Fruit fly (Drosophila melanogaster): ENCODE measurements around the gene BI-1.
A peak's percentile ranks its signal among the peaks of the same experiment; 100 is the strongest.

The BI-1 gene

dm6 chr3L:8346100-8346980, 37.6 kb upstream of the BI-1 start, which contains the start of the genes CG7182 and GAPcenA:
Gene CG7182 (minus strand): TSS chr3L:8346382.
Gene GAPcenA (plus strand): TSS chr3L:8346561.
- no peak for TF ChIP-seq fd85E (GFP tag; optimal IDR thresholded peaks at IDR 0.05)
- TF ChIP-seq CG3032 (tag; optimal IDR thresholded peaks at IDR 0.05) = peak; percentile 85
- TF ChIP-seq CG11762 (GFP tag; optimal IDR thresholded peaks at IDR 0.05; ENCODE audit: insufficient read depth) = peak; percentile 64
- TF ChIP-seq lz (GFP tag; optimal IDR thresholded peaks at IDR 0.05) = peak; percentile 66
- peak; percentile 75 for TF ChIP-seq CG6163 (GFP tag; IDR thresholded peaks at IDR 0.05)
- TF ChIP-seq Ets21C (GFP tag; optimal IDR thresholded peaks at IDR 0.05) = no peak
- no peak for TF ChIP-seq Eip75B (GFP tag; optimal IDR thresholded peaks at IDR 0.05)
- TF ChIP-seq net (GFP tag; optimal IDR thresholded peaks at IDR 0.05) = peak; percentile 71
- peak; percentile 54; the same call in 2 of the 3 replicates for TF ChIP-seq CG8119 (GFP tag; IDR thresholded peaks at IDR 0.05)
- peak; percentile 27 for TF ChIP-seq Eip93F (GFP tag; optimal IDR thresholded peaks at IDR 0.05)
- no peak for TF ChIP-seq CG32006 (GFP tag; optimal IDR thresholded peaks at IDR 0.05)
- TF ChIP-seq OdsH (GFP tag; optimal IDR thresholded peaks at IDR 0.05) = no peak
- TF ChIP-seq Met (GFP tag; optimal IDR thresholded peaks at IDR 0.05) = no peak
- TF ChIP-seq CG1621 (tag; optimal IDR thresholded peaks at IDR 0.05) = peak; percentile 16
- peak; percentile 64 for TF ChIP-seq cyc (GFP tag; optimal IDR thresholded peaks at IDR 0.05)
- TF ChIP-seq pdm3 (GFP tag; optimal IDR thresholded peaks at IDR 0.05) = no peak
- no peak for TF ChIP-seq Smox (GFP tag; optimal IDR thresholded peaks at IDR 0.05)
- TF ChIP-seq Blimp-1 (GFP tag; optimal IDR thresholded peaks at IDR 0.05) = peak; percentile 42
- peak; percentile 57 for TF ChIP-seq CG7368 (GFP tag; optimal IDR thresholded peaks at IDR 0.05)
- peak; percentile 75 for TF ChIP-seq topi (GFP tag; optimal IDR thresholded peaks at IDR 0.05)
- TF ChIP-seq CG16779 (tag; optimal IDR thresholded peaks at IDR 0.05) = no peak
- peak; percentile 92 for TF ChIP-seq Eip78C (GFP tag)
- TF ChIP-seq CG11294 (GFP tag; IDR thresholded peaks at IDR 0.05) = peak; percentile 23; the same call in 1 of the 2 replicates
- TF ChIP-seq Gug (GFP tag; IDR thresholded peaks at IDR 0.05) = 0 out of 2 replicates have a peak, but pooled peaks have one; percentile 9
- TF ChIP-seq Hr39 (GFP tag; optimal IDR thresholded peaks at IDR 0.05) = peak; percentile 53
- TF ChIP-seq CG6854 (GFP tag; optimal IDR thresholded peaks at IDR 0.05) = peak; percentile 28
- TF ChIP-seq CG8319 (GFP tag; optimal IDR thresholded peaks at IDR 0.05) = peak; percentile 46
- TF ChIP-seq CG10631 (GFP tag; optimal IDR thresholded peaks at IDR 0.05) = peak; percentile 87
- TF ChIP-seq CG6276 (GFP tag; optimal IDR thresholded peaks at IDR 0.05) = no peak
- TF ChIP-seq spab (GFP tag; optimal IDR thresholded peaks at IDR 0.05) = peak; percentile 41
- TF ChIP-seq CG11902 (GFP tag; optimal IDR thresholded peaks at IDR 0.05) = peak; percentile 53
- TF ChIP-seq Lpt (GFP tag; optimal IDR thresholded peaks at IDR 0.05) = peak; percentile 36
- no peak for TF ChIP-seq dsx (GFP tag; optimal IDR thresholded peaks at IDR 0.05; ENCODE audit: poor library complexity, severe bottlenecking)
- TF ChIP-seq CG6808 (GFP tag; optimal IDR thresholded peaks at IDR 0.05) = peak; percentile 62
- TF ChIP-seq Hr4 (GFP tag; optimal IDR thresholded peaks at IDR 0.05) = no peak
- no peak for TF ChIP-seq dac (GFP tag; optimal IDR thresholded peaks at IDR 0.05)
- peak; percentile 78 for TF ChIP-seq achi (GFP tag; optimal IDR thresholded peaks at IDR 0.05)
- no peak for TF ChIP-seq Sox102F (GFP tag; optimal IDR thresholded peaks at IDR 0.05)
- TF ChIP-seq fd59A (GFP tag; optimal IDR thresholded peaks at IDR 0.05) = peak; percentile 7
- TF ChIP-seq eg (GFP tag; IDR thresholded peaks at IDR 0.05) = peak; percentile 75
- peak in 1 of 2 experiments; percentile 79 for TF ChIP-seq ss (GFP tag; optimal IDR thresholded peaks at IDR 0.05)
- TF ChIP-seq Ets96B (tag; optimal IDR thresholded peaks at IDR 0.05) = peak; percentile 78
- peak; percentile 41 for TF ChIP-seq Sox14 (GFP tag; optimal IDR thresholded peaks at IDR 0.05)
- peak; percentile 63 for TF ChIP-seq CG31627 (GFP tag; optimal IDR thresholded peaks at IDR 0.05)
- TF ChIP-seq Hr38 (GFP tag; optimal IDR thresholded peaks at IDR 0.05) = no peak
- TF ChIP-seq CG4318 (GFP tag; optimal IDR thresholded peaks at IDR 0.05) = no peak
- TF ChIP-seq CG15336 (GFP tag; IDR thresholded peaks at IDR 0.05) = peak; percentile 59; the same call in 1 of the 2 replicates
- TF ChIP-seq CG3919 (GFP tag; optimal IDR thresholded peaks at IDR 0.05) = peak; percentile 71
- TF ChIP-seq svp (GFP tag) = peak; percentile 97
- peak; percentile 43 for TF ChIP-seq Sox15 (GFP tag; optimal IDR thresholded peaks at IDR 0.05)
